Worm (Caenorhabditis elegans) whole organism, young adult: ENCODE measurements around the gene idpp-7.

Source experiments
- B0261.1 ChIP-seq: sonication (generic microtip); optimal IDR thresholded peaks from 2 replicates; lab custom pipeline; 2016; ENCODE audit warnings: mild to moderate bottlenecking, missing genetic modification characterization, moderate library complexity, missing compliant biosample characterization
- F23B12.7 ChIP-seq: sonication (generic microtip); optimal IDR thresholded peaks from 2 replicates; lab custom pipeline; 2017; ENCODE audit warnings: missing genetic modification characterization, mild to moderate bottlenecking, missing compliant biosample characterization, antibody characterized with exemption, moderate library complexity; ENCODE audit not compliant: insufficient read depth
- F37B4.10 ChIP-seq: fragments of 200-800 bp; sonication (Bioruptor generic); IDR thresholded peaks from 2 replicates; pipeline ENCODE4 v1.3.6; 2022; ENCODE audit warnings: missing genetic modification characterization, missing compliant biosample characterization
- F39B2.1 ChIP-seq: fragments of 200-800 bp; sonication (Bioruptor generic); IDR thresholded peaks from 2 replicates; pipeline ENCODE4 v1.3.6; 2022; ENCODE audit warnings: missing genetic modification reagents, missing genetic modification characterization, missing compliant biosample characterization
- Y53G8AR.9 ChIP-seq: fragments of 200-800 bp; sonication (Bioruptor generic); conservative IDR thresholded peaks from 2 replicates; pipeline ENCODE4 v1.3.6; 2022; ENCODE audit warnings: missing genetic modification reagents, missing genetic modification characterization, missing compliant biosample characterization
- Y56A3A.18 ChIP-seq: fragments of 200-800 bp; sonication (Bioruptor generic); IDR thresholded peaks from 2 replicates; pipeline ENCODE4 v1.3.6; 2022; ENCODE audit warnings: missing genetic modification reagents, missing genetic modification characterization, missing compliant biosample characterization
- Y67H2A.10 ChIP-seq: fragments of 200-800 bp; sonication (Bioruptor generic); conservative IDR thresholded peaks from 2 replicates; pipeline ENCODE4 v1.3.6; 2022; ENCODE audit warnings: missing genetic modification reagents, missing genetic modification characterization, missing compliant biosample characterization
- bed-2 ChIP-seq: fragments of 200-800 bp; sonication (Bioruptor generic); IDR thresholded peaks from 2 replicates; pipeline ENCODE4 v1.3.6; 2022; ENCODE audit warnings: missing genetic modification reagents, missing genetic modification characterization, missing compliant biosample characterization
- cebp-2 ChIP-seq: fragments of 200-800 bp; sonication (Bioruptor generic); IDR thresholded peaks from 2 replicates; pipeline ENCODE4 v1.3.6; 2022; ENCODE audit warnings: missing genetic modification characterization, missing compliant biosample characterization
- ceh-100 ChIP-seq: fragments of 200-800 bp; sonication (Bioruptor generic); IDR thresholded peaks from 2 replicates; pipeline ENCODE4 v1.3.6; 2022; ENCODE audit warnings: missing genetic modification reagents, missing genetic modification characterization, missing compliant biosample characterization
- ceh-91 ChIP-seq: fragments of 200-800 bp; sonication (Bioruptor generic); IDR thresholded peaks from 2 replicates; pipeline ENCODE4 v1.3.6; 2022; ENCODE audit warnings: missing genetic modification reagents, missing genetic modification characterization, missing compliant biosample characterization
- chd-7 ChIP-seq: sonication (generic microtip); optimal IDR thresholded peaks from 2 replicates; lab custom pipeline; 2016; ENCODE audit warnings: mild to moderate bottlenecking, missing genetic modification characterization, moderate library complexity, missing compliant biosample characterization
- die-1 ChIP-seq: sonication (generic microtip); optimal IDR thresholded peaks from 2 replicates; lab custom pipeline; 2016; ENCODE audit warnings: missing genotype, mild to moderate bottlenecking, missing genetic modification characterization, missing compliant biosample characterization
- dpff-1 ChIP-seq: sonication (generic microtip); optimal IDR thresholded peaks from 2 replicates; lab custom pipeline; 2017; ENCODE audit warnings: mild to moderate bottlenecking, missing genetic modification characterization, missing compliant biosample characterization
- egl-18 ChIP-seq: fragments of 200-800 bp; sonication (Bioruptor generic); IDR thresholded peaks from 2 replicates; pipeline ENCODE4 v1.3.6; 2022; ENCODE audit warnings: missing genetic modification reagents, missing genetic modification characterization, missing compliant biosample characterization
- egl-44 ChIP-seq: fragments of 200-800 bp; sonication (Bioruptor generic); IDR thresholded peaks from 2 replicates; pipeline ENCODE4 v1.3.6; 2022; ENCODE audit warnings: missing genetic modification reagents, missing genetic modification characterization, missing compliant biosample characterization
- egrh-3 ChIP-seq: fragments of 200-800 bp; sonication (Bioruptor generic); IDR thresholded peaks from 2 replicates; pipeline ENCODE4 v1.3.6; 2022; ENCODE audit warnings: missing genetic modification reagents, missing genetic modification characterization, missing compliant biosample characterization
- ekl-4 ChIP-seq: fragments of 200-800 bp; sonication (Bioruptor generic); IDR thresholded peaks from 2 replicates; pipeline ENCODE4 v1.3.6; 2022; ENCODE audit warnings: missing genetic modification reagents, missing genetic modification characterization, missing compliant biosample characterization
- fkh-3 ChIP-seq: sonication (generic microtip); optimal IDR thresholded peaks from 2 replicates; lab custom pipeline; 2016; ENCODE audit warnings: mild to moderate bottlenecking, missing genetic modification characterization, missing compliant biosample characterization
- him-1 ChIP-seq: sonication (generic microtip); optimal IDR thresholded peaks from 2 replicates; lab custom pipeline; 2016; ENCODE audit warnings: missing genotype, missing genetic modification reagents, missing genetic modification characterization, missing compliant biosample characterization
- let-607 ChIP-seq, 2 experiments: fragments of 200-800 bp in 1 of 2; sonication (Bioruptor generic) in 1 of 2; sonication (generic microtip) in 1 of 2; optimal IDR thresholded peaks; 2 replicates each; lab custom pipeline; 2016 to 2018; ENCODE audit warnings: mild to moderate bottlenecking in 2 of 2, missing compliant biosample characterization in 2 of 2, missing genetic modification characterization in 2 of 2, moderate library complexity in 2 of 2, missing genotype in 1 of 2
- lin-54 ChIP-seq: fragments of 200-800 bp; sonication (Bioruptor generic); optimal IDR thresholded peaks from 2 replicates; lab custom pipeline; 2018; ENCODE audit warnings: mild to moderate bottlenecking, missing genetic modification characterization, missing compliant biosample characterization
- lir-1 ChIP-seq: fragments of 200-800 bp; sonication (Bioruptor generic); conservative IDR thresholded peaks from 2 replicates; pipeline ENCODE4 v1.3.6; 2022; ENCODE audit warnings: missing genetic modification reagents, missing genetic modification characterization, missing compliant biosample characterization
- madf-10 ChIP-seq: sonication (generic microtip); optimal IDR thresholded peaks from 2 replicates; lab custom pipeline; 2016; ENCODE audit warnings: mild to moderate bottlenecking, missing genetic modification characterization, missing compliant biosample characterization
- madf-6 ChIP-seq: fragments of 200-800 bp; sonication (Bioruptor generic); IDR thresholded peaks from 2 replicates; pipeline ENCODE4 v1.3.6; 2022; ENCODE audit warnings: missing genetic modification reagents, missing genetic modification characterization, missing compliant biosample characterization
- madf-8 ChIP-seq: fragments of 200-800 bp; sonication (Bioruptor generic); conservative IDR thresholded peaks from 2 replicates; pipeline ENCODE4 v1.3.6; 2022; ENCODE audit warnings: missing genetic modification reagents, missing genetic modification characterization, missing compliant biosample characterization
- mcd-1 ChIP-seq: fragments of 200-800 bp; sonication (Bioruptor generic); IDR thresholded peaks from 2 replicates; pipeline ENCODE4 v1.3.6; 2022; ENCODE audit warnings: missing genetic modification reagents, missing genetic modification characterization, missing compliant biosample characterization
- mxl-1 ChIP-seq: sonication (generic microtip); optimal IDR thresholded peaks from 2 replicates; lab custom pipeline; 2016; ENCODE audit warnings: missing genetic modification characterization, missing compliant biosample characterization
- nfya-2 ChIP-seq: fragments of 200-800 bp; sonication (Bioruptor generic); IDR thresholded peaks from 2 replicates; pipeline ENCODE4 v1.3.6; 2022; ENCODE audit warnings: missing genetic modification reagents, missing genetic modification characterization, missing compliant biosample characterization
- nhr-80 ChIP-seq: sonication (generic microtip); optimal IDR thresholded peaks from 2 replicates; lab custom pipeline; 2016; ENCODE audit warnings: missing genetic modification characterization, missing compliant biosample characterization
- nhr-90 ChIP-seq: sonication (generic microtip); optimal IDR thresholded peaks from 2 replicates; lab custom pipeline; 2016; ENCODE audit warnings: missing genotype, mild to moderate bottlenecking, missing genetic modification characterization, missing compliant biosample characterization
- sea-2 ChIP-seq: fragments of 200-800 bp; sonication (Bioruptor generic); IDR thresholded peaks from 2 replicates; pipeline ENCODE4 v1.3.6; 2022; ENCODE audit warnings: missing genetic modification characterization, missing compliant biosample characterization
- snpc-1.1 ChIP-seq: sonication (generic microtip); optimal IDR thresholded peaks from 2 replicates; lab custom pipeline; 2017; ENCODE audit warnings: missing genetic modification characterization, mild to moderate bottlenecking, missing compliant biosample characterization, antibody characterized with exemption, moderate library complexity, missing genotype, missing genetic modification reagents; ENCODE audit not compliant: insufficient read depth
- snpc-1.3 ChIP-seq: sonication (generic microtip); optimal IDR thresholded peaks from 2 replicates; lab custom pipeline; 2017; ENCODE audit warnings: missing genetic modification characterization, mild to moderate bottlenecking, missing compliant biosample characterization, antibody characterized with exemption, moderate library complexity, missing genotype, missing genetic modification reagents; ENCODE audit not compliant: insufficient read depth
- snpc-4 ChIP-seq, 5 experiments: fragments of 150-350 bp in 1 of 5; sonication (generic microtip) in 4 of 5; optimal IDR thresholded peaks; 2 replicates each; lab custom pipeline; 2014 to 2018; ENCODE audit warnings: missing genetic modification characterization in 5 of 5, missing biosample characterization in 3 of 5, antibody characterized with exemption in 2 of 5, mild to moderate bottlenecking in 2 of 5, missing compliant biosample characterization in 2 of 5, missing genotype in 2 of 5, moderate library complexity in 2 of 5, missing genetic modification reagents in 1 of 5
- tbx-9 ChIP-seq: sonication (generic microtip); optimal IDR thresholded peaks from 2 replicates; lab custom pipeline; 2016; ENCODE audit warnings: borderline replicate concordance, missing genetic modification characterization, inconsistent platforms, missing compliant biosample characterization
- unc-130 ChIP-seq: sonication (generic microtip); optimal IDR thresholded peaks from 2 replicates; lab custom pipeline; 2016; ENCODE audit warnings: missing genetic modification reagents, missing genetic modification characterization, missing compliant biosample characterization
- unc-62 ChIP-seq: fragments of 150-350 bp; optimal IDR thresholded peaks from 2 replicates; lab custom pipeline; 2014; ENCODE audit warnings: missing biosample characterization, missing genetic modification reagents, missing genetic modification characterization
- zfh-2 ChIP-seq: fragments of 200-800 bp; sonication (Bioruptor generic); conservative IDR thresholded peaks from 2 replicates; pipeline ENCODE4 v1.3.6; 2022; ENCODE audit warnings: missing genetic modification reagents, missing genetic modification characterization, missing compliant biosample characterization
- ztf-25 ChIP-seq: fragments of 200-800 bp; sonication (Bioruptor generic); IDR thresholded peaks from 2 replicates; pipeline ENCODE4 v1.3.6; 2022; ENCODE audit warnings: missing genetic modification reagents, missing genetic modification characterization, missing compliant biosample characterization
- ztf-3 ChIP-seq: fragments of 200-800 bp; sonication (Bioruptor generic); optimal IDR thresholded peaks from 2 replicates; lab custom pipeline; 2018; ENCODE audit warnings: mild to moderate bottlenecking, missing genetic modification characterization, missing compliant biosample characterization

idpp-7 gene

DNA sequence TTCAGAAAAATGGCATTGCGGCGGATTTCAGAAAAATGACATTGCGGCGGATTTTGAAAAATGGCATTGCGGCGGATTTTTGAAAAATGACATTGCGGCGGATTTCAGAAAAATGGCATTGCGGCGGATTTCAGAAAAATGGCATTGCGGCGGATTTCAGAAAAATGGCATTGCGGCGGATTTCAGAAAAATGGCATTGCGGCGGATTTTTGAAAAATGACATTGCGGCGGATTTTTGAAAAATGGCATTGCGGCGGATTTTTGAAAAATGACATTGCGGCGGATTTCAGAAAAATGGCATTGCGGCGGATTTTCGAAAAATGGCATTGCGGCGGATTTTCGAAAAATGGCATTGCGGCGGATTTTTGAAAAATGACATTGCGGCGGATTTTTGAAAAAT, 11.7 kb downstream of the idpp-7 start:
- TF ChIP-seq ztf-25 (GFP tag; lab: Robert Waterston, UW): 0 out of 2 replicates have a peak, but pooled peaks have one; percentile 53
- TF ChIP-seq F37B4.10 (GFP tag; lab: Robert Waterston, UW): 0 out of 2 replicates have a peak, but pooled peaks have one; percentile 63
- TF ChIP-seq nfya-2 (GFP tag; lab: Robert Waterston, UW): peak; percentile 4; the same call in 1 of the 2 replicates
- 0 out of 2 replicates have a peak, but pooled peaks have one; percentile 25 for TF ChIP-seq cebp-2 (GFP tag; lab: Robert Waterston, UW)
- TF ChIP-seq Y53G8AR.9 (GFP tag; lab: Robert Waterston, UW): 0 out of 2 replicates have a peak, but pooled peaks have one; percentile 36

- TF ChIP-seq ztf-3 (no peak), madf-10 (tag; lab: Kevin White, UChicago) (no peak), lin-54 (GFP tag; lab: Kevin White, UChicago) (no peak), mxl-1 (tag; lab: Kevin White, UChicago) (no peak), nhr-80 (tag; lab: Kevin White, UChicago) (no peak), snpc-4 (GFP tag; optimal IDR thresholded peaks at IDR 0.05; lab: Kevin White, UChicago) (no peak), snpc-4 (tag; optimal IDR thresholded peaks at IDR 0.05; lab: Kevin White, UChicago) (no peak), tbx-9 (no peak), nhr-90 (tag; lab: Kevin White, UChicago) (no peak), fkh-3 (tag; lab: Kevin White, UChicago) (no peak), mcd-1 (GFP tag; lab: Robert Waterston, UW) (no peak), snpc-1.1 (tag; lab: Kevin White, UChicago) (no peak), unc-62 (GFP tag; lab: Kevin White, UChicago) (no peak), F23B12.7 (tag; lab: Kevin White, UChicago) (no peak), chd-7 (tag; lab: Kevin White, UChicago) (no peak), bed-2 (GFP tag; lab: Robert Waterston, UW) (no peak), sea-2 (GFP tag; lab: Robert Waterston, UW) (no peak), ceh-100 (GFP tag; lab: Robert Waterston, UW) (no peak)
Measured at ce11 chrIV:12741438-12741837, 21.7 kb downstream of the idpp-7 start, which contains the start of gene T23F6.5. Gene T23F6.5, minus strand, starts transcription at chrIV:12741538.

- no peak for TF ChIP-seq madf-6
- TF ChIP-seq F37B4.10 (GFP tag; lab: Robert Waterston, UW): 0 out of 2 replicates have a peak, but pooled peaks have one; percentile 30
- TF ChIP-seq zfh-2 (GFP tag; lab: Robert Waterston, UW): peak; percentile 82
- TF ChIP-seq ceh-91: no peak
- peak; percentile 46; the same call in 1 of the 2 replicates for TF ChIP-seq egrh-3 (GFP tag; lab: Robert Waterston, UW)
- TF ChIP-seq Y67H2A.10: no peak
- TF ChIP-seq ztf-25 (GFP tag; lab: Robert Waterston, UW): no peak
Measured at ce11 chrIV:12743680-12744079, 23.9 kb downstream of the idpp-7 start.

- TF ChIP-seq lir-1: no peak
- no peak for TF ChIP-seq egl-18 (GFP tag; lab: Robert Waterston, UW)
- no peak for TF ChIP-seq ceh-91
- no peak for TF ChIP-seq him-1 (tag; lab: Kevin White, UChicago)
- TF ChIP-seq die-1 (tag; lab: Kevin White, UChicago): no peak
- no peak for TF ChIP-seq unc-62 (GFP tag; lab: Kevin White, UChicago)
Measured at ce11 chrIV:12744713-12745112, 24.9 kb downstream of the idpp-7 start, which contains the start of gene C36H8.1. Gene C36H8.1, minus strand, starts transcription at chrIV:12744813.

DNA sequence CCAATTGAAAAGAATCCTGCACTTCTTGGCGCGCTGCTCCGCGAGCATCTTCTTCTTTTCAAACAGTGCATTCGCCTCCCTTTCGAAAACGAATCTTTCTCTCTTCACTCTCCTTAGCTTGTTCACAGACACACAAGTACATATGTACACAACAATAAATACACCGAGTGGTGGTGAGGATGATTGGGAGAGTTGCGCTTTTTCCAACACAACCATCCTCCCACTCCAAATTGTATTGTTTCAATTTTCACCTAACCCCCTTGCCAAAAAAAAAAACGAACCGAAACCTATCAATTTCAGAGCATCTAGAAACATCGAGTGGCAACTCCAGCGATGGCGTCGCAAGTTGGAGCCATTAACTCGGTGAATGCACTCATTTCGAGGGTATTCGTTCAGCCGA, 26.5 kb downstream of the idpp-7 start, which contains the start of gene inx-6:
inx-6 (plus strand) TSS at position 301 of the 400 bp plus-strand sequence.
- TF ChIP-seq Y56A3A.18 (GFP tag; lab: Robert Waterston, UW): no peak
- TF ChIP-seq egl-44 (GFP tag; lab: Robert Waterston, UW): no peak
- TF ChIP-seq unc-130 (GFP tag; lab: Kevin White, UChicago): no peak
- TF ChIP-seq snpc-1.3: no peak
- no peak for TF ChIP-seq let-607 (tag; optimal IDR thresholded peaks at IDR 0.05; lab: Kevin White, UChicago)
- TF ChIP-seq F39B2.1 (GFP tag; lab: Robert Waterston, UW): no peak
- TF ChIP-seq ekl-4: no peak
- no peak for TF ChIP-seq madf-8 (GFP tag; lab: Robert Waterston, UW)
- no peak for TF ChIP-seq him-1 (tag; lab: Kevin White, UChicago)
- no peak for TF ChIP-seq B0261.1 (tag; lab: Kevin White, UChicago)
- no peak for TF ChIP-seq nhr-90 (tag; lab: Kevin White, UChicago)
- no peak for TF ChIP-seq dpff-1 (tag; lab: Kevin White, UChicago)
